Fruit fly (Drosophila melanogaster) whole organism, prepupa: ENCODE results near the gene Arp1.

Experiments used
- Blimp-1 ChIP-seq: fragments of 200-800 bp; sonication (Bioruptor generic); optimal IDR thresholded peaks from 3 replicates; lab custom pipeline; 2017; ENCODE audit warnings: missing biosample characterization, missing genetic modification characterization, mild to moderate bottlenecking, moderate library complexity, missing genetic modification reagents
- CG10631 ChIP-seq: fragments of 200-800 bp; sonication (Bioruptor generic); optimal IDR thresholded peaks from 2 replicates; lab custom pipeline; 2016; ENCODE audit warnings: missing biosample characterization, missing genetic modification characterization
- CG11294 ChIP-seq: fragments of 200-800 bp; sonication (Bioruptor generic); IDR thresholded peaks from 2 replicates; pipeline ENCODE4 v1.3.6; 2022; ENCODE audit warnings: missing biosample characterization, missing genetic modification characterization
- CG11902 ChIP-seq: fragments of 200-800 bp; sonication (Bioruptor generic); optimal IDR thresholded peaks from 3 replicates; lab custom pipeline; 2016; ENCODE audit warnings: missing biosample characterization, missing genetic modification characterization
- CG15336 ChIP-seq: fragments of 200-800 bp; sonication (Bioruptor generic); IDR thresholded peaks from 2 replicates; pipeline ENCODE4 v1.3.6; 2022; ENCODE audit warnings: missing biosample characterization, missing genetic modification characterization
- CG3032 ChIP-seq: fragments of 200-800 bp; optimal IDR thresholded peaks from 2 replicates; lab custom pipeline; 2019; ENCODE audit warnings: missing biosample characterization, mild to moderate bottlenecking, missing genetic modification characterization, moderate library complexity
- CG3919 ChIP-seq: fragments of 200-800 bp; sonication (Bioruptor generic); optimal IDR thresholded peaks from 3 replicates; lab custom pipeline; 2016; ENCODE audit warnings: missing biosample characterization, missing genetic modification characterization
- CG4318 ChIP-seq: fragments of 200-800 bp; sonication (Bioruptor generic); optimal IDR thresholded peaks from 3 replicates; lab custom pipeline; 2017; ENCODE audit warnings: missing biosample characterization, mild to moderate bottlenecking, missing genetic modification characterization
- CG6163 ChIP-seq: fragments of 200-800 bp; sonication (Bioruptor generic); IDR thresholded peaks from 3 replicates; pipeline ENCODE4 v1.3.6; 2022; ENCODE audit warnings: missing biosample characterization, missing genetic modification characterization
- CG6276 ChIP-seq: fragments of 200-800 bp; sonication (Bioruptor generic); optimal IDR thresholded peaks from 2 replicates; lab custom pipeline; 2017; ENCODE audit warnings: missing biosample characterization, mild to moderate bottlenecking, missing genetic modification characterization
- CG6792 ChIP-seq: fragments of 200-800 bp; sonication (Bioruptor generic); optimal IDR thresholded peaks from 3 replicates; lab custom pipeline; 2016; ENCODE audit warnings: missing biosample characterization, missing genetic modification characterization
- CG6854 ChIP-seq: fragments of 200-800 bp; sonication (Bioruptor generic); optimal IDR thresholded peaks from 2 replicates; lab custom pipeline; 2017; ENCODE audit warnings: missing biosample characterization, mild to moderate bottlenecking, missing genetic modification characterization
- CG7368 ChIP-seq: fragments of 200-800 bp; sonication (Bioruptor generic); optimal IDR thresholded peaks from 3 replicates; lab custom pipeline; 2016; ENCODE audit warnings: missing biosample characterization, missing genetic modification characterization
- CG8119 ChIP-seq: fragments of 200-800 bp; sonication (Bioruptor generic); IDR thresholded peaks from 3 replicates; pipeline ENCODE4 v1.3.6; 2022; ENCODE audit warnings: missing biosample characterization, missing genetic modification characterization
- CG8632 ChIP-seq: fragments of 200-800 bp; sonication (Bioruptor generic); optimal IDR thresholded peaks from 3 replicates; lab custom pipeline; 2016; ENCODE audit warnings: missing biosample characterization, missing genetic modification characterization
- CG9139 ChIP-seq: fragments of 200-800 bp; sonication (Bioruptor generic); optimal IDR thresholded peaks from 3 replicates; lab custom pipeline; 2017; ENCODE audit warnings: missing biosample characterization, mild to moderate bottlenecking, missing genetic modification characterization
- Eip78C ChIP-seq: fragments of 200-800 bp; sonication (Bioruptor generic); peaks from one replicate; lab custom pipeline; 2016; ENCODE audit warnings: missing biosample characterization, missing genetic modification characterization
- Eip93F ChIP-seq: fragments of 200-800 bp; sonication (Bioruptor generic); optimal IDR thresholded peaks from 2 replicates; lab custom pipeline; 2016; ENCODE audit warnings: missing biosample characterization, mild to moderate bottlenecking, missing genetic modification characterization
- Ets21C ChIP-seq: fragments of 200-800 bp; sonication (Bioruptor generic); optimal IDR thresholded peaks from 3 replicates; lab custom pipeline; 2016; ENCODE audit warnings: missing biosample characterization, missing genetic modification characterization
- Ets96B ChIP-seq: fragments of 200-800 bp; optimal IDR thresholded peaks from 2 replicates; lab custom pipeline; 2019; ENCODE audit warnings: missing biosample characterization, mild to moderate bottlenecking, missing genetic modification characterization, moderate library complexity
- Hr38 ChIP-seq: sonication (Bioruptor generic); optimal IDR thresholded peaks from 2 replicates; lab custom pipeline; 2016; ENCODE audit warnings: missing biosample characterization, missing genetic modification characterization
- Hr39 ChIP-seq: fragments of 200-800 bp; sonication (Bioruptor generic); optimal IDR thresholded peaks from 2 replicates; lab custom pipeline; 2016; ENCODE audit warnings: missing biosample characterization, missing genetic modification characterization
- Lpt ChIP-seq: fragments of 200-800 bp; sonication (Bioruptor generic); optimal IDR thresholded peaks from 3 replicates; lab custom pipeline; 2016; ENCODE audit warnings: missing biosample characterization, missing genetic modification characterization
- Met ChIP-seq: fragments of 200-800 bp; sonication (Bioruptor generic); optimal IDR thresholded peaks from 3 replicates; lab custom pipeline; 2016; ENCODE audit warnings: missing biosample characterization, missing genetic modification characterization
- OdsH ChIP-seq: fragments of 200-800 bp; sonication (Bioruptor generic); optimal IDR thresholded peaks from 3 replicates; lab custom pipeline; 2016; ENCODE audit warnings: missing biosample characterization, missing genetic modification characterization
- Smox ChIP-seq: fragments of 200-800 bp; sonication (Bioruptor generic); optimal IDR thresholded peaks from 3 replicates; lab custom pipeline; 2016; ENCODE audit warnings: missing biosample characterization, missing genetic modification characterization
- Sox102F ChIP-seq: fragments of 200-800 bp; sonication (Bioruptor generic); optimal IDR thresholded peaks from 2 replicates; lab custom pipeline; 2016; ENCODE audit warnings: missing biosample characterization, mild to moderate bottlenecking, missing genetic modification characterization
- Sox15 ChIP-seq: fragments of 200-800 bp; sonication (Bioruptor generic); optimal IDR thresholded peaks from 3 replicates; lab custom pipeline; 2016; ENCODE audit warnings: missing biosample characterization, missing genetic modification characterization
- acj6 ChIP-seq: fragments of 200-800 bp; sonication (Bioruptor generic); optimal IDR thresholded peaks from 3 replicates; lab custom pipeline; 2016; ENCODE audit warnings: missing biosample characterization, missing genetic modification characterization
- cyc ChIP-seq: fragments of 200-800 bp; sonication (Bioruptor generic); optimal IDR thresholded peaks from 3 replicates; lab custom pipeline; 2016; ENCODE audit warnings: missing biosample characterization, missing genetic modification characterization
- dac ChIP-seq: fragments of 200-800 bp; sonication (Bioruptor generic); optimal IDR thresholded peaks from 2 replicates; lab custom pipeline; 2017; ENCODE audit warnings: missing biosample characterization, mild to moderate bottlenecking, missing genetic modification characterization
- dsx ChIP-seq: fragments of 200-800 bp; optimal IDR thresholded peaks from 3 replicates; lab custom pipeline; 2019; ENCODE audit warnings: missing biosample characterization, mild to moderate bottlenecking, missing genetic modification characterization, moderate library complexity; ENCODE audit not compliant: poor library complexity, severe bottlenecking
- eg ChIP-seq: fragments of 200-800 bp; sonication (Bioruptor generic); IDR thresholded peaks from 3 replicates; pipeline ENCODE4 v1.3.6; 2022; ENCODE audit warnings: missing biosample characterization, missing genetic modification characterization
- esn ChIP-seq: fragments of 200-800 bp; sonication (Bioruptor generic); optimal IDR thresholded peaks from 2 replicates; lab custom pipeline; 2016; ENCODE audit warnings: missing biosample characterization, mild to moderate bottlenecking, missing genetic modification characterization, moderate library complexity
- fd59A ChIP-seq: fragments of 200-800 bp; sonication (Bioruptor generic); optimal IDR thresholded peaks from 2 replicates; lab custom pipeline; 2017; ENCODE audit warnings: missing biosample characterization, mild to moderate bottlenecking, missing genetic modification characterization, missing genetic modification reagents
- lz ChIP-seq: fragments of 200-800 bp; sonication (Bioruptor generic); optimal IDR thresholded peaks from 3 replicates; lab custom pipeline; 2016; ENCODE audit warnings: missing biosample characterization, missing genetic modification characterization
- net ChIP-seq: fragments of 200-800 bp; sonication (Bioruptor generic); optimal IDR thresholded peaks from 3 replicates; lab custom pipeline; 2016; ENCODE audit warnings: missing biosample characterization, missing genetic modification characterization
- salr ChIP-seq, 2 experiments: fragments of 200-800 bp; sonication (Bioruptor generic); optimal IDR thresholded peaks; 3 replicates each; lab custom pipeline; 2016 to 2018; ENCODE audit warnings: missing biosample characterization in 2 of 2, missing genetic modification characterization in 2 of 2, mild to moderate bottlenecking in 1 of 2
- spab ChIP-seq: fragments of 200-800 bp; sonication (Bioruptor generic); optimal IDR thresholded peaks from 2 replicates; lab custom pipeline; 2017; ENCODE audit warnings: missing biosample characterization, mild to moderate bottlenecking, missing genetic modification characterization, missing genetic modification reagents
- ss ChIP-seq, 2 experiments: fragments of 200-800 bp; sonication (Bioruptor generic); optimal IDR thresholded peaks; 2 replicates in 1 of 2; 3 replicates in 1 of 2; lab custom pipeline; 2017 to 2018; ENCODE audit warnings: mild to moderate bottlenecking in 2 of 2, missing biosample characterization in 2 of 2, missing genetic modification characterization in 2 of 2, moderate library complexity in 1 of 2
- topi ChIP-seq: fragments of 200-800 bp; sonication (Bioruptor generic); optimal IDR thresholded peaks from 3 replicates; lab custom pipeline; 2016; ENCODE audit warnings: missing biosample characterization, missing genetic modification characterization
- vri ChIP-seq: fragments of 200-800 bp; sonication (Bioruptor generic); optimal IDR thresholded peaks from 3 replicates; lab custom pipeline; 2016; ENCODE audit warnings: missing biosample characterization, mild to moderate bottlenecking, missing genetic modification characterization

Gene Arp1

DNA sequence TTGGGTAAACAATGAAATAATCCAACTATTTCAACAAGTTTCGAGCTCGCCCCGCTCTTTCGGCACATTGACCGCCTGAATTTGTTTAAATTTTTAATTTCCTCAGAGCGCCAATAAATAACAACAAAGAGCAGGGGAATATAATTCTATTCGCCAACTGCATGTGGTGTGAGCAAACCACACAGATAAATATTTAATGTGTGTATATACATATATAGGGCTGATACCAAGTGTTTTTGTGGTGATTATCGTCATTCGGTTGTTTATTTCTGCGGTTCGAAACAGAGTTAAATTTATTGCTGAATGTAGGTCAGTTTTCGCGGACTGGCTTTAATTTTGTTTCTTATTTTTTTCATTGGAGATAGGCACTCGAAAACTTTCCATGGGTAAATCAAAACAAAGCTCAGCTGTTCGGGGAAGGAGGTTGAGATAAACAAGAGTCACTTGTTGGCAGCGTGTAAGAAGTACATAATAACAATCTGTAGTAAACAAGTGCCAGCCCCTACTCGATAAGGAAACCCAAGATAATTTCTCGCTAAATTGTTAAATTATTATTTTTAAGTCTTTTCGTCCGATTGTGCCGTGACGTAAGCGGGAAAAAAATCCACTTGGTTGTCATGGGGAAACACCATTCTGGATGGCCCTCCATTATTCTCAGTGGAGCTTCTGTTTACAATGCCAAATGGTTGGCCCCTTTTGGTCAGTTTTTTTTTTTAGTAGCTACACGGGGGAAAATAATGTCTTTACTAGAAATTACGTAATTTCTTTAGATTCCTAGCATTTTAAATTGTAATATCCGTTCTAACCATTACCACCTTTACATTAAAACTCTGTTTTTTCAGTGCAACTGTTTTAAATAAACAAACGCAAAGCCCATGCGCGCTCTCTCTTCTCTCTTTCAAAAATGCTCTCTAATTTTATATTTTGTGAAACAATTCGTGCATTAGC is 26.3 kb downstream of the Arp1 start (continued):
- peak; percentile 16 for TF ChIP-seq CG9139 (GFP tag; lab: Kevin White, UChicago)
- TF ChIP-seq CG11902 (GFP tag; lab: Kevin White, UChicago), result no peak
- TF ChIP-seq lz (GFP tag; lab: Kevin White, UChicago), result peak; percentile 38
- peak; percentile 26 for TF ChIP-seq CG3919 (GFP tag; lab: Kevin White, UChicago)
- TF ChIP-seq OdsH (GFP tag; lab: Kevin White, UChicago), result peak; percentile 50
- TF ChIP-seq topi (GFP tag; lab: Kevin White, UChicago), result peak; percentile 4
- TF ChIP-seq CG11294 (GFP tag; lab: Robert Waterston, UW), result peak; percentile 61
- TF ChIP-seq eg (GFP tag; lab: Robert Waterston, UW), result peak; percentile 65; the same call in 1 of the 3 replicates
- TF ChIP-seq Smox, result peak; percentile 38
- TF ChIP-seq Met (GFP tag; lab: Kevin White, UChicago), result peak; percentile 54
- peak; percentile 52; the same call in 1 of the 2 replicates for TF ChIP-seq CG15336 (GFP tag; lab: Robert Waterston, UW)

DNA sequence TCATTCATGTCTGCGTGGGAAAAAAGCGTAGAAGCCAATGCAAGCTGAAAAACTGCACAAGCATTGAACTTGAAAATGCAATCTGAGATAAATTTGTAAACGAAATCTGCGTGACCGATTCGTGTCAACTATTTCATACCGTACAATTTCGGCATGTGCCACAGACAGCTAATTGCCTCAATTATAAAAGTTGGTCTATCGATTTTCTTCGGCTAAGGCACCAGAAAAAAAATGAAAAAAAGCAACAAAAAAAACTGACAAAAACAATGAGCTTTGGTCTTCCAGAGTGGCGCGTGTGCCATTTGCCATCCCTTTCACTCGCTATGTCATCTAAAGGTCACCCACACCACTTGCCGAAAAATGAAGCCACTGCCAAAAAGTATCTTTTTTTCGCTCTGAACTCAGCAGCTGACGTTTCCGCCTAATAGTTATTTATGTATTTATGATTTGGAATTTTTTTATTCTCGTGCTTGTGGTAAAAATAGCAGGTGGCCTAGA is 27.0 kb downstream of the Arp1 start:
- TF ChIP-seq CG8632 (GFP tag; lab: Kevin White, UChicago), result no peak
- TF ChIP-seq CG11294 (GFP tag; lab: Robert Waterston, UW), result no peak
- 0 out of 3 replicates have a peak, but pooled peaks have one; percentile 6 for TF ChIP-seq CG8119 (GFP tag; lab: Robert Waterston, UW)
- TF ChIP-seq CG15336 (GFP tag; lab: Robert Waterston, UW), result 0 out of 2 replicates have a peak, but pooled peaks have one; percentile 1

- TF ChIP-seq net (GFP tag; lab: Kevin White, UChicago), result peak; percentile 39
- TF ChIP-seq cyc (GFP tag; lab: Kevin White, UChicago), result peak; percentile 19
- peak; percentile 49 for TF ChIP-seq ss (GFP tag; optimal IDR thresholded peaks at IDR 0.05; lab: Kevin White, UChicago)
- TF ChIP-seq acj6, result peak; percentile 56
- peak; percentile 47 for TF ChIP-seq spab (GFP tag; lab: Kevin White, UChicago)
- peak; percentile 46 for TF ChIP-seq vri (GFP tag; lab: Kevin White, UChicago)
- peak; percentile 68 for TF ChIP-seq esn (GFP tag; lab: Kevin White, UChicago)
- peak; percentile 71 for TF ChIP-seq dsx (GFP tag; lab: Kevin White, UChicago)
- peak; percentile 39 for TF ChIP-seq CG4318
- peak; percentile 80 for TF ChIP-seq CG8632 (GFP tag; lab: Kevin White, UChicago)
- peak; percentile 47 for TF ChIP-seq OdsH (GFP tag; lab: Kevin White, UChicago)
- peak; percentile 80 for TF ChIP-seq Eip78C
- TF ChIP-seq CG10631, result peak; percentile 55
- peak; percentile 66 for TF ChIP-seq CG3032 (tag; lab: Kevin White, UChicago)
- peak; percentile 62 for TF ChIP-seq CG6163 (GFP tag; lab: Robert Waterston, UW)
- peak; percentile 65 for TF ChIP-seq CG6792
- TF ChIP-seq dac (GFP tag; lab: Kevin White, UChicago), result no peak
- TF ChIP-seq Hr39, result peak; percentile 21
- TF ChIP-seq Eip93F, result no peak
- TF ChIP-seq Ets21C (GFP tag; lab: Kevin White, UChicago), result no peak
- TF ChIP-seq salr (GFP tag; optimal IDR thresholded peaks at IDR 0.05; lab: Kevin White, UChicago), result peak in 1 of 2 experiments; percentile 38
- no peak for TF ChIP-seq Sox15 (GFP tag; lab: Kevin White, UChicago)
- TF ChIP-seq CG6854 (GFP tag; lab: Kevin White, UChicago), result peak; percentile 55
- peak; percentile 63 for TF ChIP-seq CG3919 (GFP tag; lab: Kevin White, UChicago)
- peak; percentile 41 for TF ChIP-seq CG11294 (GFP tag; lab: Robert Waterston, UW)
- peak; percentile 22 for TF ChIP-seq CG9139 (GFP tag; lab: Kevin White, UChicago)
- peak; percentile 42 for TF ChIP-seq Smox
- TF ChIP-seq CG6276 (GFP tag; lab: Kevin White, UChicago), result peak; percentile 69
- TF ChIP-seq Hr38 (GFP tag; lab: Kevin White, UChicago), result no peak
- TF ChIP-seq Ets96B, result peak; percentile 78
- peak; percentile 44 for TF ChIP-seq Blimp-1
- peak; percentile 33 for TF ChIP-seq CG7368 (GFP tag; lab: Kevin White, UChicago)
- TF ChIP-seq fd59A (GFP tag; lab: Kevin White, UChicago), result no peak
- TF ChIP-seq Sox102F (GFP tag; lab: Kevin White, UChicago), result peak; percentile 53
- TF ChIP-seq Lpt (GFP tag; lab: Kevin White, UChicago), result no peak
Observed at dm6 chr3R:12719627-12720343, 28.2 kb downstream of the Arp1 start.
